Fruit fly (Drosophila melanogaster) whole organism, embryonic: ENCODE data around the gene Hmbs.

ENCODE experiments used
- Ada2b ChIP-seq: fragments of 200-800 bp; sonication (Bioruptor generic); IDR thresholded peaks from 2 replicates; pipeline ENCODE4 v1.3.6; 2022; ENCODE audit warnings: missing biosample characterization, missing genetic modification characterization
- Bgb ChIP-seq: fragments of 200-800 bp; sonication (Bioruptor generic); IDR thresholded peaks from 2 replicates; pipeline ENCODE4 v1.3.6; 2022; ENCODE audit warnings: missing biosample characterization, missing genetic modification characterization; ENCODE audit not compliant: partially characterized antibody
- Bteb2 ChIP-seq: fragments of 200-800 bp; sonication (Bioruptor generic); optimal IDR thresholded peaks from 2 replicates; lab custom pipeline; 2016; ENCODE audit warnings: missing biosample characterization, missing genetic modification characterization
- CG11456 ChIP-seq: fragments of 200-800 bp; sonication (Bioruptor generic); IDR thresholded peaks from 3 replicates; pipeline ENCODE4 v1.3.6; 2022; ENCODE audit warnings: missing biosample characterization, missing genetic modification characterization
- CG12391 ChIP-seq: fragments of 200-800 bp; sonication (Bioruptor generic); optimal IDR thresholded peaks from 3 replicates; lab custom pipeline; 2018; ENCODE audit warnings: missing biosample characterization, mild to moderate bottlenecking, missing genetic modification characterization, moderate library complexity
- CG13287 ChIP-seq: fragments of 200-800 bp; sonication (Bioruptor generic); IDR thresholded peaks from 2 replicates; pipeline ENCODE4 v1.3.6; 2022; ENCODE audit warnings: missing biosample characterization, missing genetic modification characterization; ENCODE audit not compliant: partially characterized antibody
- CG13624 ChIP-seq: fragments of 200-800 bp; sonication (Bioruptor generic); optimal IDR thresholded peaks from 2 replicates; lab custom pipeline; 2016; ENCODE audit warnings: missing biosample characterization, missing genetic modification characterization
- CG14441 ChIP-seq: fragments of 200-800 bp; sonication (Bioruptor generic); IDR thresholded peaks from 2 replicates; pipeline ENCODE4 v1.3.6; 2022; ENCODE audit warnings: missing biosample characterization, missing genetic modification characterization
- CG14860 ChIP-seq: fragments of 200-800 bp; sonication (Bioruptor generic); IDR thresholded peaks from 3 replicates; pipeline ENCODE4 v1.3.6; 2022; ENCODE audit warnings: missing biosample characterization, missing genetic modification characterization; ENCODE audit not compliant: partially characterized antibody
- CG17186 ChIP-seq: fragments of 200-800 bp; sonication (Bioruptor generic); optimal IDR thresholded peaks from 3 replicates; lab custom pipeline; 2017; ENCODE audit warnings: missing biosample characterization, missing genetic modification reagents, missing genetic modification characterization
- CG17328 ChIP-seq: fragments of 200-800 bp; sonication (Bioruptor generic); IDR thresholded peaks from 2 replicates; pipeline ENCODE4 v1.3.6; 2022; ENCODE audit warnings: missing biosample characterization, missing genetic modification characterization
- CG17385 ChIP-seq: fragments of 200-800 bp; sonication (Bioruptor generic); optimal IDR thresholded peaks from 3 replicates; lab custom pipeline; 2018; ENCODE audit warnings: missing biosample characterization, mild to moderate bottlenecking, missing genetic modification characterization
- CG31224 ChIP-seq: fragments of 200-800 bp; sonication (Bioruptor generic); IDR thresholded peaks from 2 replicates; pipeline ENCODE4 v1.3.6; 2022; ENCODE audit warnings: missing biosample characterization, missing genetic modification characterization
- CG3407 ChIP-seq: fragments of 200-800 bp; sonication (Bioruptor generic); optimal IDR thresholded peaks from 2 replicates; lab custom pipeline; 2018; ENCODE audit warnings: missing biosample characterization, mild to moderate bottlenecking, missing genetic modification characterization
- CG3838 ChIP-seq: fragments of 200-800 bp; sonication (Bioruptor generic); optimal IDR thresholded peaks from 3 replicates; lab custom pipeline; 2016; ENCODE audit warnings: missing biosample characterization, missing genetic modification characterization
- CG3847 ChIP-seq: fragments of 200-800 bp; sonication (Bioruptor generic); IDR thresholded peaks from 2 replicates; pipeline ENCODE4 v1.3.6; 2022; ENCODE audit warnings: missing biosample characterization, missing genetic modification characterization
- CG6791 ChIP-seq: fragments of 200-800 bp; sonication (Bioruptor generic); IDR thresholded peaks from 3 replicates; pipeline ENCODE4 v1.3.6; 2022; ENCODE audit warnings: missing biosample characterization, missing genetic modification characterization; ENCODE audit not compliant: partially characterized antibody
- CG7963 ChIP-seq: fragments of 200-800 bp; sonication (Bioruptor generic); IDR thresholded peaks from 3 replicates; pipeline ENCODE4 v1.3.6; 2022; ENCODE audit warnings: missing biosample characterization, missing genetic modification characterization; ENCODE audit not compliant: partially characterized antibody
- CG9727 ChIP-seq: fragments of 200-800 bp; sonication (Bioruptor generic); optimal IDR thresholded peaks from 3 replicates; lab custom pipeline; 2017; ENCODE audit warnings: missing biosample characterization, mild to moderate bottlenecking, missing genetic modification characterization
- CoRest ChIP-seq: fragments of 200-800 bp; sonication (Bioruptor generic); optimal IDR thresholded peaks from 3 replicates; lab custom pipeline; 2018; ENCODE audit warnings: missing biosample characterization, mild to moderate bottlenecking, missing genetic modification characterization, moderate library complexity
- Dfd ChIP-seq, 2 experiments: fragments of >200 bp; optimal IDR thresholded peaks; 2 replicates each; lab custom pipeline; 2017; ENCODE audit warnings: missing biosample characterization in 2 of 2, missing genetic modification characterization in 2 of 2
- Dref ChIP-seq: fragments of 200-800 bp; sonication (Bioruptor generic); IDR thresholded peaks from 2 replicates; pipeline ENCODE4 v1.3.6; 2022; ENCODE audit warnings: missing biosample characterization, missing genetic modification characterization
- Hsf ChIP-seq: fragments of 200-800 bp; sonication (Bioruptor generic); optimal IDR thresholded peaks from 3 replicates; lab custom pipeline; 2016; ENCODE audit warnings: missing biosample characterization, missing genetic modification characterization
- MBD-R2 ChIP-seq: fragments of 200-800 bp; sonication (Bioruptor generic); IDR thresholded peaks from 2 replicates; pipeline ENCODE4 v1.3.6; 2022; ENCODE audit warnings: missing biosample characterization, missing genetic modification characterization
- Nf-YB ChIP-seq: fragments of 200-800 bp; sonication (Bioruptor generic); optimal IDR thresholded peaks from 3 replicates; lab custom pipeline; 2019; ENCODE audit warnings: missing biosample characterization, mild to moderate bottlenecking, missing genetic modification characterization, moderate library complexity
- Opbp ChIP-seq: fragments of 200-800 bp; sonication (Bioruptor generic); IDR thresholded peaks from 3 replicates; pipeline ENCODE4 v1.3.6; 2022; ENCODE audit warnings: missing biosample characterization, missing genetic modification characterization; ENCODE audit not compliant: partially characterized antibody
- Ptx1 ChIP-seq: fragments of 200-800 bp; sonication (Bioruptor generic); IDR thresholded peaks from 2 replicates; pipeline ENCODE4 v1.3.6; 2022; ENCODE audit warnings: missing biosample characterization, missing genetic modification characterization
- Xbp1 ChIP-seq: fragments of 200-800 bp; sonication (Bioruptor generic); optimal IDR thresholded peaks from 3 replicates; lab custom pipeline; 2016; ENCODE audit warnings: missing biosample characterization, mild to moderate bottlenecking, missing genetic modification characterization
- ato ChIP-seq: fragments of 200-800 bp; sonication (Bioruptor generic); IDR thresholded peaks from 2 replicates; pipeline ENCODE4 v1.3.6; 2022; ENCODE audit warnings: missing biosample characterization, missing genetic modification characterization; ENCODE audit not compliant: partially characterized antibody
- chif ChIP-seq, 2 experiments: fragments of 200-800 bp; sonication (Bioruptor generic); optimal IDR thresholded peaks; 3 replicates each; lab custom pipeline; 2016; ENCODE audit warnings: missing biosample characterization in 2 of 2, missing genetic modification characterization in 2 of 2
- chn ChIP-seq: fragments of 200-800 bp; sonication (Bioruptor generic); optimal IDR thresholded peaks from 2 replicates; lab custom pipeline; 2016; ENCODE audit warnings: missing biosample characterization, missing genetic modification characterization
- dan ChIP-seq: fragments of 200-800 bp; sonication (Bioruptor generic); IDR thresholded peaks from 2 replicates; pipeline ENCODE4 v1.3.6; 2022; ENCODE audit warnings: missing biosample characterization, missing genetic modification characterization
- dati ChIP-seq: fragments of 200-800 bp; sonication (Bioruptor generic); IDR thresholded peaks from 2 replicates; pipeline ENCODE4 v1.3.6; 2022; ENCODE audit warnings: missing biosample characterization, missing genetic modification characterization
- gfzf ChIP-seq: fragments of 200-800 bp; sonication (Bioruptor generic); optimal IDR thresholded peaks from 2 replicates; lab custom pipeline; 2016; ENCODE audit warnings: missing biosample characterization, mild to moderate bottlenecking, missing genetic modification characterization, moderate library complexity
- grau ChIP-seq: fragments of 200-800 bp; optimal IDR thresholded peaks from 3 replicates; lab custom pipeline; 2019; ENCODE audit warnings: missing biosample characterization, mild to moderate bottlenecking, missing genetic modification characterization, moderate library complexity
- ham ChIP-seq: fragments of 200-800 bp; sonication (Bioruptor generic); IDR thresholded peaks from 2 replicates; pipeline ENCODE4 v1.3.6; 2022; ENCODE audit warnings: missing biosample characterization, missing genetic modification characterization
- hb ChIP-seq: fragments of 200-800 bp; sonication (Bioruptor generic); IDR thresholded peaks from 3 replicates; pipeline ENCODE4 v1.3.6; 2022; ENCODE audit warnings: missing biosample characterization, missing genetic modification characterization; ENCODE audit not compliant: partially characterized antibody
- mirr ChIP-seq: fragments of 200-800 bp; sonication (Bioruptor generic); optimal IDR thresholded peaks from 3 replicates; lab custom pipeline; 2018; ENCODE audit warnings: missing biosample characterization, mild to moderate bottlenecking, missing genetic modification characterization
- nerfin-1 ChIP-seq: fragments of 200-800 bp; sonication (Bioruptor generic); optimal IDR thresholded peaks from 3 replicates; lab custom pipeline; 2019; ENCODE audit warnings: missing biosample characterization, mild to moderate bottlenecking, missing genetic modification characterization, moderate library complexity
- pho ChIP-seq: fragments of 200-800 bp; sonication (Bioruptor generic); optimal IDR thresholded peaks from 2 replicates; lab custom pipeline; 2016; ENCODE audit warnings: missing biosample characterization, missing genetic modification characterization
- pum ChIP-seq: fragments of 200-800 bp; sonication (Bioruptor generic); optimal IDR thresholded peaks from 2 replicates; lab custom pipeline; 2016; ENCODE audit warnings: missing biosample characterization, missing genetic modification characterization
- sc ChIP-seq, 3 experiments: fragments of >200 bp in 2 of 3; fragments of 200-800 bp in 1 of 3; sonication (Bioruptor generic) in 1 of 3; optimal IDR thresholded peaks; 2 replicates in 2 of 3; 3 replicates in 1 of 3; lab custom pipeline; 2017; ENCODE audit warnings: mild to moderate bottlenecking in 1 of 3, missing biosample characterization in 1 of 3, missing genetic modification characterization in 1 of 3, missing genetic modification reagents in 1 of 3
- sd ChIP-seq: fragments of 200-800 bp; sonication (Bioruptor generic); optimal IDR thresholded peaks from 3 replicates; lab custom pipeline; 2018; ENCODE audit warnings: missing biosample characterization, mild to moderate bottlenecking, missing genetic modification characterization, moderate library complexity
- sens ChIP-seq: fragments of 200-800 bp; sonication (Bioruptor generic); peaks from one replicate; lab custom pipeline; 2016; ENCODE audit warnings: missing biosample characterization, missing genetic modification characterization
- slp2 ChIP-seq: fragments of 200-800 bp; sonication (Bioruptor generic); optimal IDR thresholded peaks from 2 replicates; lab custom pipeline; 2016; ENCODE audit warnings: missing biosample characterization, missing genetic modification characterization
- so ChIP-seq: fragments of 200-800 bp; sonication (Bioruptor generic); IDR thresholded peaks from 3 replicates; pipeline ENCODE4 v1.3.6; 2022; ENCODE audit warnings: missing biosample characterization, missing genetic modification characterization
- tup ChIP-seq: fragments of 200-800 bp; sonication (Bioruptor generic); optimal IDR thresholded peaks from 2 replicates; lab custom pipeline; 2016; ENCODE audit warnings: missing biosample characterization, mild to moderate bottlenecking, missing genetic modification characterization, moderate library complexity
- z ChIP-seq: fragments of 200-800 bp; sonication (Bioruptor generic); IDR thresholded peaks from 3 replicates; pipeline ENCODE4 v1.3.6; 2022; ENCODE audit warnings: missing biosample characterization, missing genetic modification characterization
- zfh1 ChIP-seq: fragments of 200-800 bp; sonication (Bioruptor generic); IDR thresholded peaks from 3 replicates; pipeline ENCODE4 v1.3.6; 2022; ENCODE audit warnings: missing biosample characterization, missing genetic modification characterization
- zfh2 ChIP-seq: fragments of 200-800 bp; sonication (Bioruptor generic); optimal IDR thresholded peaks from 2 replicates; lab custom pipeline; 2016; ENCODE audit warnings: missing biosample characterization, missing genetic modification characterization

Hmbs gene

dm6 chr3L:1295693-1296092 is 39.0 kb upstream of the Hmbs start, which contains the start of gene Rabex-5 (continued):
- TF ChIP-seq chif (GFP tag; optimal IDR thresholded peaks at IDR 0.05; lab: Kevin White, UChicago) (peak in 1 of 2 experiments; percentile 29), CG13287 (GFP tag; lab: Robert Waterston, UW) (peak; percentile 87), Dfd (GFP tag; optimal IDR thresholded peaks at IDR 0.05; lab: Kevin White, UChicago) (no peak), Opbp (GFP tag; lab: Robert Waterston, UW) (peak; percentile 89), CG17186 (GFP tag; lab: Kevin White, UChicago) (peak; percentile 46), CG12391 (tag; lab: Kevin White, UChicago) (peak; percentile 43), CG3407 (no peak), dan (GFP tag; lab: Robert Waterston, UW) (no peak), Dref (GFP tag; lab: Robert Waterston, UW) (peak; percentile 51), gfzf (GFP tag; lab: Kevin White, UChicago) (peak; percentile 23), CG3847 (GFP tag; lab: Robert Waterston, UW) (peak; percentile 65), Bgb (GFP tag; lab: Robert Waterston, UW) (peak; percentile 90), sc (optimal IDR thresholded peaks at IDR 0.05; lab: Kevin White, UChicago) (no peak), sc (GFP tag; optimal IDR thresholded peaks at IDR 0.05; lab: Kevin White, UChicago) (no peak), dati (GFP tag; lab: Robert Waterston, UW) (no peak), CG9727 (GFP tag; lab: Kevin White, UChicago) (no peak), CG17328 (GFP tag; lab: Robert Waterston, UW) (no peak), sens (GFP tag; lab: Kevin White, UChicago) (peak; percentile 73), ato (GFP tag; lab: Robert Waterston, UW) (peak; percentile 68), z (GFP tag; lab: Robert Waterston, UW) (no peak), CG14441 (GFP tag; lab: Robert Waterston, UW) (no peak), grau (tag; lab: Kevin White, UChicago) (peak; percentile 36), Ada2b (GFP tag; lab: Robert Waterston, UW) (peak; percentile 40; the same call in 1 of the 2 replicates), CG11456 (GFP tag; lab: Robert Waterston, UW) (peak; percentile 55; the same call in 1 of the 3 replicates), CG13624 (GFP tag; lab: Kevin White, UChicago) (peak; percentile 43), Xbp1 (GFP tag; lab: Kevin White, UChicago) (peak; percentile 62), ham (GFP tag; lab: Robert Waterston, UW) (no peak), CG14860 (GFP tag; lab: Robert Waterston, UW) (peak; percentile 53; the same call in 2 of the 3 replicates), tup (GFP tag; lab: Kevin White, UChicago) (no peak), so (no peak), Nf-YB (GFP tag; lab: Kevin White, UChicago) (no peak), sd (no peak), slp2 (GFP tag; lab: Kevin White, UChicago) (no peak), CG3838 (GFP tag; lab: Kevin White, UChicago) (no peak), Hsf (GFP tag; lab: Kevin White, UChicago) (peak; percentile 34), CG6791 (GFP tag; lab: Robert Waterston, UW) (peak; percentile 90), chn (peak; percentile 37), zfh1 (GFP tag; lab: Robert Waterston, UW) (peak; percentile 55; the same call in 1 of the 3 replicates), CG7963 (peak; percentile 62; the same call in 2 of the 3 replicates), MBD-R2 (GFP tag; lab: Robert Waterston, UW) (peak; percentile 97), CG31224 (no peak), mirr (GFP tag; lab: Kevin White, UChicago) (no peak), pum (GFP tag; lab: Kevin White, UChicago) (no peak), pho (peak; percentile 33), CG17385 (GFP tag; lab: Kevin White, UChicago) (no peak), CoRest (tag; lab: Kevin White, UChicago) (peak; percentile 94), hb (peak; percentile 71; the same call in 2 of the 3 replicates), zfh2 (GFP tag; lab: Kevin White, UChicago) (peak; percentile 50), Ptx1 (GFP tag; lab: Robert Waterston, UW) (peak; percentile 21; the same call in 1 of the 2 replicates), Bteb2 (GFP tag; lab: Kevin White, UChicago) (peak; percentile 36), nerfin-1 (tag; lab: Kevin White, UChicago) (peak; percentile 52)
